Fruit fly (Drosophila melanogaster): Measurements from ENCODE around the gene CG3609.
A peak's percentile ranks its signal among the peaks of the same experiment; 100 is the strongest.

Gene CG3609

dm6 chr2L:2373818-2374746 is at the start of gene CG3609, which contains the start of gene CG15390:
Gene CG3609, minus strand, starts transcription at chr2L:2374627.
Gene CG15390, plus strand, starts transcription at chr2L:2374713.
- TF ChIP-seq Vsx2 (GFP tag; optimal IDR thresholded peaks at IDR 0.05; ENCODE audit: partially characterized antibody) (no peak), Rel (GFP tag; optimal IDR thresholded peaks at IDR 0.05) (peak; percentile 37), Rel (tag; optimal IDR thresholded peaks at IDR 0.05) (peak; percentile 61), Hnf4 (GFP tag; optimal IDR thresholded peaks at IDR 0.05) (peak; percentile 94), Dfd (GFP tag; optimal IDR thresholded peaks at IDR 0.05) (no peak), Jra (GFP tag; optimal IDR thresholded peaks at IDR 0.05) (peak; percentile 88), dsf (GFP tag; optimal IDR thresholded peaks at IDR 0.05; ENCODE audit: borderline replicate concordance) (peak; percentile 66), CG9705 (GFP tag; optimal IDR thresholded peaks at IDR 0.05) (peak; percentile 49), jim (GFP tag; optimal IDR thresholded peaks at IDR 0.05) (peak; percentile 77), CG32264 (GFP tag; optimal IDR thresholded peaks at IDR 0.05) (peak; percentile 51), Abd-B (GFP tag; optimal IDR thresholded peaks at IDR 0.05) (no peak), Hr78 (GFP tag; optimal IDR thresholded peaks at IDR 0.05) (no peak), GATAd (GFP tag; optimal IDR thresholded peaks at IDR 0.05) (peak; percentile 40), tai (GFP tag; optimal IDR thresholded peaks at IDR 0.05) (no peak), CrebA (GFP tag; optimal IDR thresholded peaks at IDR 0.05; ENCODE audit: borderline replicate concordance) (no peak), lola (GFP tag; optimal IDR thresholded peaks at IDR 0.05) (no peak), Mio (GFP tag; optimal IDR thresholded peaks at IDR 0.05) (peak; percentile 62), brk (GFP tag; optimal IDR thresholded peaks at IDR 0.05) (peak; percentile 59), OdsH (GFP tag; optimal IDR thresholded peaks at IDR 0.05) (peak; percentile 86), fru (GFP tag; optimal IDR thresholded peaks at IDR 0.05) (peak; percentile 84), Sp1 (GFP tag; optimal IDR thresholded peaks at IDR 0.05) (peak; percentile 78), N (GFP tag; optimal IDR thresholded peaks at IDR 0.05) (no peak), psq (GFP tag; optimal IDR thresholded peaks at IDR 0.05) (peak; percentile 71), foxo (GFP tag; optimal IDR thresholded peaks at IDR 0.05) (peak; percentile 42 to 95), Hr83 (GFP tag; optimal IDR thresholded peaks at IDR 0.05; ENCODE audit: poor library complexity, severe bottlenecking) (peak; percentile 98), woc (GFP tag; optimal IDR thresholded peaks at IDR 0.05) (peak; percentile 95), HLH106 (tag; optimal IDR thresholded peaks at IDR 0.05) (peak; percentile 76), usp (GFP tag; optimal IDR thresholded peaks at IDR 0.05) (no peak), sv (GFP tag; optimal IDR thresholded peaks at IDR 0.05) (peak; percentile 83), ey (GFP tag; optimal IDR thresholded peaks at IDR 0.05) (peak; percentile 89), pan (optimal IDR thresholded peaks at IDR 0.05) (no peak), rgr (GFP tag; optimal IDR thresholded peaks at IDR 0.05) (peak; percentile 90), Dif (GFP tag; optimal IDR thresholded peaks at IDR 0.05; ENCODE audit: partially characterized antibody) (no peak), Myc (optimal IDR thresholded peaks at IDR 0.05) (peak; percentile 14), h (GFP tag; optimal IDR thresholded peaks at IDR 0.05) (peak; percentile 91), dmrt93B (GFP tag; optimal IDR thresholded peaks at IDR 0.05) (peak; percentile 34), dl (GFP tag; optimal IDR thresholded peaks at IDR 0.05; ENCODE audit: insufficient read depth in 1 of 2, partially characterized antibody in 2 of 2) (no peak), br (GFP tag; optimal IDR thresholded peaks at IDR 0.05) (peak; percentile 93), sage (GFP tag; optimal IDR thresholded peaks at IDR 0.05) (peak; percentile 80)

dm6 chr2L:2420490-2420889 is 46.1 kb upstream of the CG3609 start, which contains the start of gene CG9886:
Gene CG9886, plus strand, starts transcription at chr2L:2420830.
- peak; percentile 39 for TF ChIP-seq rgr (GFP tag; optimal IDR thresholded peaks at IDR 0.05)
- peak; percentile 28 for TF ChIP-seq sage (GFP tag; optimal IDR thresholded peaks at IDR 0.05)
- peak; percentile 52 for TF ChIP-seq h (GFP tag; optimal IDR thresholded peaks at IDR 0.05)
- peak; percentile 21 for TF ChIP-seq OdsH (GFP tag; optimal IDR thresholded peaks at IDR 0.05)
- TF ChIP-seq sv (GFP tag; optimal IDR thresholded peaks at IDR 0.05), result peak; percentile 63
- TF ChIP-seq usp (GFP tag; optimal IDR thresholded peaks at IDR 0.05), result no peak
- TF ChIP-seq Abd-B (GFP tag; optimal IDR thresholded peaks at IDR 0.05), result no peak
- no peak for TF ChIP-seq dl (GFP tag; optimal IDR thresholded peaks at IDR 0.05; ENCODE audit: insufficient read depth in 1 of 2, partially characterized antibody in 2 of 2)
- no peak for TF ChIP-seq br (GFP tag; optimal IDR thresholded peaks at IDR 0.05)
- TF ChIP-seq Dif (GFP tag; optimal IDR thresholded peaks at IDR 0.05; ENCODE audit: partially characterized antibody), result peak; percentile 65
- TF ChIP-seq Hnf4 (GFP tag; optimal IDR thresholded peaks at IDR 0.05), result peak; percentile 32
- no peak for TF ChIP-seq Sp1 (GFP tag; optimal IDR thresholded peaks at IDR 0.05)
- peak; percentile 68 for TF ChIP-seq HLH106 (tag; optimal IDR thresholded peaks at IDR 0.05)
- no peak for TF ChIP-seq Dfd (GFP tag; optimal IDR thresholded peaks at IDR 0.05)
- no peak for TF ChIP-seq GATAd (GFP tag; optimal IDR thresholded peaks at IDR 0.05)
- no peak for TF ChIP-seq Mio (GFP tag; optimal IDR thresholded peaks at IDR 0.05)
- peak; percentile 53 for TF ChIP-seq fru (GFP tag; optimal IDR thresholded peaks at IDR 0.05)
- no peak for TF ChIP-seq dsf (GFP tag; optimal IDR thresholded peaks at IDR 0.05; ENCODE audit: borderline replicate concordance)
- TF ChIP-seq dmrt93B (GFP tag; optimal IDR thresholded peaks at IDR 0.05), result no peak
- no peak for TF ChIP-seq Hr78 (GFP tag; optimal IDR thresholded peaks at IDR 0.05)
- no peak for TF ChIP-seq Myc (optimal IDR thresholded peaks at IDR 0.05)
- no peak for TF ChIP-seq CG9705 (GFP tag; optimal IDR thresholded peaks at IDR 0.05)
- no peak for TF ChIP-seq Vsx2 (GFP tag; optimal IDR thresholded peaks at IDR 0.05; ENCODE audit: partially characterized antibody)
- peak; percentile 64 for TF ChIP-seq brk (GFP tag; optimal IDR thresholded peaks at IDR 0.05)
- no peak for TF ChIP-seq Hr83 (GFP tag; optimal IDR thresholded peaks at IDR 0.05; ENCODE audit: poor library complexity, severe bottlenecking)
- TF ChIP-seq tai (GFP tag; optimal IDR thresholded peaks at IDR 0.05), result no peak
- TF ChIP-seq foxo (GFP tag; optimal IDR thresholded peaks at IDR 0.05), result peak in 1 of 2 experiments; percentile 53
- peak; percentile 12 for TF ChIP-seq woc (GFP tag; optimal IDR thresholded peaks at IDR 0.05)
- TF ChIP-seq pan (optimal IDR thresholded peaks at IDR 0.05), result no peak
- TF ChIP-seq lola (GFP tag; optimal IDR thresholded peaks at IDR 0.05), result no peak
- no peak for TF ChIP-seq Rel (GFP tag; optimal IDR thresholded peaks at IDR 0.05)
- TF ChIP-seq Rel (tag; optimal IDR thresholded peaks at IDR 0.05), result no peak
- peak; percentile 2 for TF ChIP-seq Jra (GFP tag; optimal IDR thresholded peaks at IDR 0.05)
- TF ChIP-seq CrebA (GFP tag; optimal IDR thresholded peaks at IDR 0.05; ENCODE audit: borderline replicate concordance), result no peak
- TF ChIP-seq jim (GFP tag; optimal IDR thresholded peaks at IDR 0.05), result no peak
- peak; percentile 25 for TF ChIP-seq ey (GFP tag; optimal IDR thresholded peaks at IDR 0.05)
- TF ChIP-seq psq (GFP tag; optimal IDR thresholded peaks at IDR 0.05), result peak; percentile 25
- no peak for TF ChIP-seq CG32264 (GFP tag; optimal IDR thresholded peaks at IDR 0.05)
- TF ChIP-seq N (GFP tag; optimal IDR thresholded peaks at IDR 0.05), result no peak
